Fruit fly (Drosophila melanogaster) whole organism, larva: ENCODE data around the gene GstD3.

ENCODE experiments used
- noc ChIP-seq: fragments of 200-800 bp; sonication (Bioruptor generic); optimal IDR thresholded peaks from 3 replicates; lab custom pipeline; 2019; ENCODE audit warnings: missing biosample characterization, mild to moderate bottlenecking, missing genetic modification characterization, moderate library complexity

GstD3 gene

DNA sequence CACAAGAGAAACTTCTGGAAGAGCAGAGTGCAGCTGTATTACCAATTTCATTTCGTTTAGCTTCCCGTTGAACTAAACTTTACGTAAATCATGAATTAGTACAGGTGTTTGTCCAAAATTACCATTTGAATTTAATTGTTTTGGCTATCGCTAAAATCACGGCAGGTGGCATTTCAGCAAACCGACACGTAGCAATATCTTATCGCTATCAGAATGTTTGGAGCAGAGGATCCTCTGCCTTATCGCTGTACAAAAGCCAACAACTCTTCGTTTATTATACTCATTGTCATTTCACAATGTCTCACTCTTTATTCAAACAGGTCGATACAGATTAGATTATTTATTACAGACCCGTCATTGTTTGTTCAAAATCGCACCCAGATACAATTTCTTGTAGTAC is 7.0 kb upstream of the GstD3 start:
- TF ChIP-seq noc (tag; lab: Kevin White, UChicago): no peak

DNA sequence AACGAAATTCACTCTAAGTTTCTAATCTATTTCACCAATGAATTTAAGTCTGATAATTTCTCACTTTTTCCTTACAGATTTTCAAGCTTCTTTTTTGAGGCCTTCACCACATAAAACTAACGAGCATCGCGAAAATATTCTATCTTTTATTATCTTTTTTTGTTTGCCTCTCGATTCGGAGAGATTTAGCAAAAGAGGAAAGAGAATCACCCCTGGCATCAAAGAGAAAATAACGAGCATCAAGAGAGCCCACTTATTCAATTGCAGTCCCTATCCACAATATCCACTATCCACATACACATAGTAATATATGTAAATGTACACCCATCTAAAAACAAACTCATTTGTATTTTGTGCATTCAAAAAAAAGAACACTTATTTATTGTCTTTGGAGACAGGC is 5.4 kb upstream of the GstD3 start, which contains the start of gene GstD9:
TSS of gene GstD9 (minus strand) at position 101 of the 400 bp plus-strand sequence.
- no peak for TF ChIP-seq noc (tag; lab: Kevin White, UChicago)

dm6 chr3R:12369135-12369792 is 3.6 kb upstream of the GstD3 start, which contains the start of gene GstD1:
TSS of gene GstD1 (minus strand) at chr3R:12369268.
- peak; percentile 87 for TF ChIP-seq noc (tag; lab: Kevin White, UChicago)

DNA sequence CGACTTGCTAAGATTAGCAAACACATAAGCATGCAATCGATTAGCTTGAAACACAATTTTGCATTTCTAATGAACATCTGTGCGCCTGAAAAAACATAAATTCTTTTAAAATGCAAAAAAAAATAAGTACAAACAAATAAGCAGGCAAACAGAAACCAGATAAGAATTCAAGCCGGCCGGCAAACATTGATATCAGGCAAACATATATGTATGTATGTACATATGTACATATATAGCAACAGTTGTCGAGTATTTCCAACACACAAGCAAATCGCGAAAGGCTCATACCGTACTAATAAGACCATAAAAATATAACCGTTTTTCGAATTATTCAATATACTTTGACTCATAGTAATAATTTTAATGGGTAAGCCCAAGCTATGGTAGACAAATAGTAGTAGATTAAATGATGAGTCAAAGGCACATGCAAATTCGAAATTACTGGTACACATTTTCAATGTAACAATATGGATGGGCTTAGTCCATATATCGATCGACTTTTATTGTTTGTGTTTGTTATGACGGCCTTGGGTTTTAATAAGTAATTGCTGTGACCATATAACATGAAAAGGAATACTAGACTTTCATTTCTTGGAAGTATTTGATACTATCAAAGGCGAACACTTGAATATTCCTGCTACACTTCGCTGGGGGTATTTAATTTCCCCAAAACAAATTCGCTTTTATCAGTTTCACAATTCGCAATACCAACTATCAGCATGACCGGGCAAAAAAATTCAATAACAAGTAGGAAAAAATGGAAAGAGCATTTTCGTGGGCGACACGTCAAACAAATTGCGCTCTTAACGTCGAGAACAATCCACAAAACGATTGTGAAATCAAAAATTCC is 2.9 kb upstream of the GstD3 start:
- no peak for TF ChIP-seq noc (tag; lab: Kevin White, UChicago)

DNA sequence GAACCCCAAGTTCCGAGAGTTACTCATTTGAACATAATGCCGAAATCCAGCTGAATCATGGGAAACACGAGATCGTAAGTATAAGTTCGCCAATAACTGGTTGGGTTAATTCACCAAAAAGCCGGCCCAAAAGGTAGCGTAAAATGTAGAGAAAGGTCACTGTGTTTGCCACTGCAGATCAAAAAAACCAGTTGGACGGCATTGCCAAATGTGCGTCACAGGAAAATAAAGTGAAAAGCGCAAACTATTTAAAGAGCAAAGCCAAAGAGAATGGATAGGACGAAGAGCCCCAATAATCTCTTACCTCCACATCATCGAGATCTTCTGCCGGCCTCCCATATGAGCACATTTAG is 2.2 kb upstream of the GstD3 start:
- peak; percentile 42 for TF ChIP-seq noc (tag; lab: Kevin White, UChicago)

DNA sequence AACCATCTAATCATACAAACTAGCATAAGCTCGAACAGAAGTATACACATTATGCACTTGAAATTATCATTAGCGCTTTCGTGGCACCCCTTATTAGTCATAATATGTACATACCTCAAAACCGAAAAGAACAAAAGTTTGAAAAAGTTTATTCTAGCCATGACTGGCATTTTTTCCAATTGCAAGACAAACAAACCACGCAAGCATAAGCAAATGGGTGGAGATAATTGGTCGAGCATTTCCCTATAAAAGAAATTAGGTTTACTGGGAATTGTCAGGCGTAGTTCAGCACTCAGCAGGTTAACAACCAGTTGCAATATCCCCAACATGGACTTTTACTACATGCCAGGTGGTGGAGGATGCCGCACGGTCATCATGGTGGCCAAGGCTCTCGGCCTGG is 1.2 kb upstream of the GstD3 start, which contains the start of gene GstD2:
TSS of gene GstD2 (plus strand) at position 301 of the 400 bp plus-strand sequence.
- TF ChIP-seq noc (tag; lab: Kevin White, UChicago): no peak

DNA sequence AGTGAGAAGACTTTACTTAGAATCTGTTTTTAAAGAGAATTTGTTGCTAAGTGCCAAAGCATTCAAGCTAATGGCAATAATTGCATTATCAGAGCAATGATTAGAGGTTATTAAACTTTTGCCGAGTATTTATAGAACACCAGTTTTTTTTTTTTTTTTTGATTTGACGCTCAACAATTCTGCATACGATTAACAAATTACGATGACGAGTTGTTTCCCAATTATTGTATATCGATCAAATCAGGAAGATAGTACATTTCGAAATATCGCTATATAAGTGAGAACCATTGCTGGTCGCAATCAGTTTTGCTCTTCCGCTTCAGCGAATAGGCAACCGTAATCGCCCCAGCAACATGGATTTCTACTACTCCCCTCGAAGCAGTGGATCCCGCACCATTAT is 932 bp downstream of the GstD3 start, which contains the start of gene GstD4:
TSS of gene GstD4 (plus strand) at position 301 of the 400 bp plus-strand sequence.
- no peak for TF ChIP-seq noc (tag; lab: Kevin White, UChicago)

DNA sequence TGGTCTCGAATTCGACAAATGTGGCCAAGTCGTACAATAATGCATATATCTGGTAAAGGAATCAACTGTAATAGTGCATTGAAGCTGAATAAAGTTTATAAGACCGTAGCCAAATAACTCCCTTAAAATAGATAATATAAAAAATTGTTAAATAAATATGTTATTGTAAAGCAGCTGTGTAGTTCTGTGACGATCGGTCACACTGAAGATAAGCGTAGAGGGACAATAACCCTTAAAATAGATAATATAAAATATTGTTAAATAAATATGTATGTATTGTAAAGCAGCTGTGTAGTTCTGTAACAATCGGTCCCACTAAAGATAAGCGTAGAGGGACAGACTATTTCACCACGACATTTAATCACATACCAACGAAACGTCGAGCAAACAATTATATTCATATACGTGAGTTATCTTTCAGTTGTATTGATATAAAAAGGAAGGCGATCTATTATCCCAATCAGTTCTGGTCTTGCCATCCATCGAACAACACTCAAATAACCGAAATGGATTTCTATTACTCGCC is 2.5 kb downstream of the GstD3 start, which contains the start of gene GstD5:
TSS of gene GstD5 (plus strand) at position 476 of the 526 bp plus-strand sequence.
- no peak for TF ChIP-seq noc (tag; lab: Kevin White, UChicago)

dm6 chr3R:12376828-12377227 is 4.0 kb downstream of the GstD3 start, which contains the start of gene GstD6:
TSS of gene GstD6 (plus strand) at chr3R:12377128.
- no peak for TF ChIP-seq noc (tag; lab: Kevin White, UChicago)

dm6 chr3R:12378200-12378599 is 5.3 kb downstream of the GstD3 start, which contains the start of gene GstD7:
TSS of gene GstD7 (plus strand) at chr3R:12378500.
- no peak for TF ChIP-seq noc (tag; lab: Kevin White, UChicago)

dm6 chr3R:12379249-12379648 is 6.4 kb downstream of the GstD3 start:
- TF ChIP-seq noc (tag; lab: Kevin White, UChicago): no peak

dm6 chr3R:12379708-12380107 is 6.8 kb downstream of the GstD3 start, which contains the start of gene GstD8:
TSS of gene GstD8 (plus strand) at chr3R:12380008.
- no peak for TF ChIP-seq noc (tag; lab: Kevin White, UChicago)

dm6 chr3R:12381130-12381700 is 8.3 kb downstream of the GstD3 start:
- TF ChIP-seq noc (tag; lab: Kevin White, UChicago): no peak

dm6 chr3R:12382563-12382962 is 9.7 kb downstream of the GstD3 start, which contains the start of gene CG10035:
TSS of gene CG10035 (minus strand) at chr3R:12382691.
- TF ChIP-seq noc (tag; lab: Kevin White, UChicago): no peak

dm6 chr3R:12383036-12383435 is 10.2 kb downstream of the GstD3 start, which contains the start of gene GstD11:
TSS of gene GstD11 (plus strand) at chr3R:12383336.
- TF ChIP-seq noc (tag; lab: Kevin White, UChicago): no peak
